Worm (Caenorhabditis elegans): Measurements from ENCODE around the gene Y41D4B.15.

Y41D4B.15 gene

ce11 chrIV:1523418-1523817, 40.5 kb upstream of the Y41D4B.15 start, which contains the start of gene K03H6.1:
TSS of gene K03H6.1 (plus strand) at chrIV:1523718.
- TF ChIP-seq sea-2 (GFP tag; optimal IDR thresholded peaks at IDR 0.05) = no peak
- no peak for TF ChIP-seq elt-1 (tag; optimal IDR thresholded peaks at IDR 0.05)
- no peak for TF ChIP-seq unc-39 (tag; optimal IDR thresholded peaks at IDR 0.05)
- no peak for TF ChIP-seq nfya-1 (tag; optimal IDR thresholded peaks at IDR 0.05; ENCODE audit: insufficient read depth)
- no peak for TF ChIP-seq nhr-11 (tag; optimal IDR thresholded peaks at IDR 0.05)
- no peak for TF ChIP-seq unc-62 (GFP tag; optimal IDR thresholded peaks at IDR 0.05)
- TF ChIP-seq daf-12 (tag; optimal IDR thresholded peaks at IDR 0.05) = no peak
- no peak for TF ChIP-seq ama-1 (optimal IDR thresholded peaks at IDR 0.05)
- no peak for TF ChIP-seq pqm-1 (tag; optimal IDR thresholded peaks at IDR 0.05)
- no peak for TF ChIP-seq nhr-25 (tag; optimal IDR thresholded peaks at IDR 0.05)
- TF ChIP-seq aly-2 (tag; optimal IDR thresholded peaks at IDR 0.05) = no peak
- no peak for TF ChIP-seq fkh-2 (tag; optimal IDR thresholded peaks at IDR 0.05)
- no peak for TF ChIP-seq egl-27 (tag; optimal IDR thresholded peaks at IDR 0.05)
- no peak for TF ChIP-seq hmg-11 (tag; optimal IDR thresholded peaks at IDR 0.05)
- no peak for TF ChIP-seq jun-1 (tag; optimal IDR thresholded peaks at IDR 0.05)
- no peak for TF ChIP-seq nhr-237 (tag; optimal IDR thresholded peaks at IDR 0.05)
- no peak for TF ChIP-seq pha-4 (tag; optimal IDR thresholded peaks at IDR 0.05)

- TF ChIP-seq unc-39 (tag; optimal IDR thresholded peaks at IDR 0.05) (no peak), nhr-25 (tag; optimal IDR thresholded peaks at IDR 0.05) (no peak), hmg-11 (tag; optimal IDR thresholded peaks at IDR 0.05) (no peak), R02D3.7 (tag; optimal IDR thresholded peaks at IDR 0.05) (no peak), ceh-9 (tag; optimal IDR thresholded peaks at IDR 0.05) (no peak), eor-1 (tag; optimal IDR thresholded peaks at IDR 0.05) (no peak), ceh-16 (tag; optimal IDR thresholded peaks at IDR 0.05) (no peak)
Measured at ce11 chrIV:1536316-1536715, 27.6 kb upstream of the Y41D4B.15 start, which contains the start of gene K03H6.5. TSS of gene K03H6.5 (minus strand) at chrIV:1536416.

- TF ChIP-seq hmg-11 (tag; optimal IDR thresholded peaks at IDR 0.05) (no peak), elt-1 (tag; optimal IDR thresholded peaks at IDR 0.05) (peak; percentile 79), nhr-25 (tag; optimal IDR thresholded peaks at IDR 0.05) (peak; percentile 92)
Measured at ce11 chrIV:1547129-1547528, 16.8 kb upstream of the Y41D4B.15 start.

ce11 chrIV:1548457-1548861, 15.4 kb upstream of the Y41D4B.15 start, which contains the start of gene col-107:
TSS of gene col-107 (plus strand) at chrIV:1548721.
- TF ChIP-seq nhr-67 (tag; optimal IDR thresholded peaks at IDR 0.05) (no peak), elt-1 (tag; optimal IDR thresholded peaks at IDR 0.05) (peak; percentile 84), nhr-25 (tag; optimal IDR thresholded peaks at IDR 0.05) (peak; percentile 91), nfya-1 (tag; optimal IDR thresholded peaks at IDR 0.05; ENCODE audit: insufficient read depth) (peak; percentile 35)

- peak; percentile 86 for TF ChIP-seq ama-1 (optimal IDR thresholded peaks at IDR 0.05)
- peak; percentile 1 for TF ChIP-seq nfya-1 (tag; optimal IDR thresholded peaks at IDR 0.05; ENCODE audit: insufficient read depth)
- TF ChIP-seq fos-1 (tag; optimal IDR thresholded peaks at IDR 0.05) = no peak
- TF ChIP-seq egl-5 (tag; optimal IDR thresholded peaks at IDR 0.05) = no peak
- TF ChIP-seq fkh-10 (GFP tag; optimal IDR thresholded peaks at IDR 0.05) = no peak
- TF ChIP-seq eor-1 (tag; optimal IDR thresholded peaks at IDR 0.05) = no peak
- no peak for TF ChIP-seq nhr-237 (tag; optimal IDR thresholded peaks at IDR 0.05)
- no peak for TF ChIP-seq ceh-16 (tag; optimal IDR thresholded peaks at IDR 0.05)
- no peak for TF ChIP-seq mdl-1 (tag; optimal IDR thresholded peaks at IDR 0.05)
- TF ChIP-seq egl-27 (tag; optimal IDR thresholded peaks at IDR 0.05) = no peak
- TF ChIP-seq nhr-25 (tag; optimal IDR thresholded peaks at IDR 0.05) = peak; percentile 65
- TF ChIP-seq nhr-43 (tag; optimal IDR thresholded peaks at IDR 0.05; ENCODE audit: poor library complexity, severe bottlenecking) = no peak
Measured at ce11 chrIV:1549095-1550093, 14.5 kb upstream of the Y41D4B.15 start.

- TF ChIP-seq ztf-4 (tag; optimal IDR thresholded peaks at IDR 0.05) (no peak), mml-1 (tag; optimal IDR thresholded peaks at IDR 0.05) (no peak), ceh-28 (tag; optimal IDR thresholded peaks at IDR 0.05) (no peak), nhr-23 (tag; optimal IDR thresholded peaks at IDR 0.05) (no peak), elt-3 (tag; optimal IDR thresholded peaks at IDR 0.05) (no peak), elt-1 (tag; optimal IDR thresholded peaks at IDR 0.05) (no peak), nfya-1 (tag; optimal IDR thresholded peaks at IDR 0.05; ENCODE audit: insufficient read depth) (no peak), pha-4 (tag; optimal IDR thresholded peaks at IDR 0.05) (no peak), elt-2 (tag; optimal IDR thresholded peaks at IDR 0.05) (no peak), ceh-16 (tag; optimal IDR thresholded peaks at IDR 0.05) (no peak), tbx-2 (tag; optimal IDR thresholded peaks at IDR 0.05) (no peak)
Measured at ce11 chrIV:1550131-1550530, 13.8 kb upstream of the Y41D4B.15 start, which contains the start of gene C34H4.5. TSS of gene C34H4.5 (minus strand) at chrIV:1550231.
